Fruit fly (Drosophila melanogaster): Measurements from ENCODE around the gene CLIP-190.
A peak's percentile ranks its signal among the peaks of the same experiment; 100 is the strongest.

CLIP-190 gene

dm6 chr2L:17382318-17382717, 2.2 kb upstream of the CLIP-190 start (continued):
- TF ChIP-seq CG2875 (GFP tag; optimal IDR thresholded peaks at IDR 0.05): peak; percentile 65
- no peak for TF ChIP-seq z (GFP tag; IDR thresholded peaks at IDR 0.05)
- TF ChIP-seq CG31224 (GFP tag; IDR thresholded peaks at IDR 0.05): no peak
- TF ChIP-seq btn (GFP tag; optimal IDR thresholded peaks at IDR 0.05): no peak
- TF ChIP-seq CG10431 (GFP tag; optimal IDR thresholded peaks at IDR 0.05): peak; percentile 50
- TF ChIP-seq sug (tag; optimal IDR thresholded peaks at IDR 0.05): peak; percentile 60
- no peak for TF ChIP-seq Elba2 (GFP tag; optimal IDR thresholded peaks at IDR 0.05)
- no peak for TF ChIP-seq CG5953 (GFP tag; IDR thresholded peaks at IDR 0.05)
- peak; percentile 54 for TF ChIP-seq CG12071 (GFP tag; optimal IDR thresholded peaks at IDR 0.05)
- TF ChIP-seq bowl (GFP tag; IDR thresholded peaks at IDR 0.05): no peak
- peak; percentile 56; the same call in 1 of the 3 replicates for TF ChIP-seq zfh1 (GFP tag; IDR thresholded peaks at IDR 0.05)
- TF ChIP-seq klu (GFP tag; IDR thresholded peaks at IDR 0.05): no peak
- TF ChIP-seq Mad (GFP tag; optimal IDR thresholded peaks at IDR 0.05): peak; percentile 42
- TF ChIP-seq CG7357 (GFP tag; IDR thresholded peaks at IDR 0.05): no peak
- peak; percentile 29 for TF ChIP-seq Deaf1 (tag; optimal IDR thresholded peaks at IDR 0.05)
- peak; percentile 76 for TF ChIP-seq CG7839 (tag; optimal IDR thresholded peaks at IDR 0.05)
- TF ChIP-seq H2.0 (GFP tag; IDR thresholded peaks at IDR 0.05): no peak; the same call in 1 of the 2 replicates
- peak; percentile 85 for TF ChIP-seq CG12391 (tag; optimal IDR thresholded peaks at IDR 0.05)
- TF ChIP-seq Camta (GFP tag; optimal IDR thresholded peaks at IDR 0.05): no peak
- TF ChIP-seq twi (tag; optimal IDR thresholded peaks at IDR 0.05): peak; percentile 97
- peak; percentile 42 for TF ChIP-seq caup (GFP tag; optimal IDR thresholded peaks at IDR 0.05; ENCODE audit: severe bottlenecking)
- no peak for TF ChIP-seq CG10959 (GFP tag; IDR thresholded peaks at IDR 0.05)
- TF ChIP-seq CG6683 (GFP tag; optimal IDR thresholded peaks at IDR 0.05): peak; percentile 47
- peak; percentile 77 for TF ChIP-seq Oli (tag; optimal IDR thresholded peaks at IDR 0.05)
- no peak for TF ChIP-seq NK7.1 (GFP tag; optimal IDR thresholded peaks at IDR 0.05)
- TF ChIP-seq sob (GFP tag; IDR thresholded peaks at IDR 0.05): 0 out of 2 replicates have a peak, but pooled peaks have one; percentile 15
- TF ChIP-seq prd (optimal IDR thresholded peaks at IDR 0.05): no peak
- TF ChIP-seq prd (GFP tag; IDR thresholded peaks at IDR 0.05): peak; percentile 79
- no peak for TF ChIP-seq cas (GFP tag; IDR thresholded peaks at IDR 0.05)
- TF ChIP-seq gce (GFP tag; IDR thresholded peaks at IDR 0.05): no peak
- peak; percentile 44; the same call in 1 of the 2 replicates for TF ChIP-seq CG32767 (GFP tag; IDR thresholded peaks at IDR 0.05)
- peak; percentile 56 for TF ChIP-seq MTF-1 (GFP tag; optimal IDR thresholded peaks at IDR 0.05; ENCODE audit: borderline replicate concordance)
- peak; percentile 25 for TF ChIP-seq CrebB (tag; optimal IDR thresholded peaks at IDR 0.05)
- TF ChIP-seq CG17912 (GFP tag; optimal IDR thresholded peaks at IDR 0.05): peak; percentile 12
- peak; percentile 73 for TF ChIP-seq CG17359 (tag; optimal IDR thresholded peaks at IDR 0.05)
- peak; percentile 51 for TF ChIP-seq CG6854 (GFP tag; optimal IDR thresholded peaks at IDR 0.05)
- peak; percentile 10 for TF ChIP-seq CG3995 (GFP tag; optimal IDR thresholded peaks at IDR 0.05)
- TF ChIP-seq CG10267 (tag; optimal IDR thresholded peaks at IDR 0.05): peak; percentile 66
- no peak for TF ChIP-seq CG3163 (GFP tag; optimal IDR thresholded peaks at IDR 0.05)
- peak in 1 of 2 experiments; percentile 70 for TF ChIP-seq Hr51 (GFP tag; optimal IDR thresholded peaks at IDR 0.05)
- no peak for TF ChIP-seq CG16813 (GFP tag; IDR thresholded peaks at IDR 0.05; ENCODE audit: partially characterized antibody)
- no peak for TF ChIP-seq Nf-YA (GFP tag; IDR thresholded peaks at IDR 0.05)
- peak; percentile 4 for TF ChIP-seq Atf3 (GFP tag; optimal IDR thresholded peaks at IDR 0.05)
- TF ChIP-seq CG33213 (GFP tag; optimal IDR thresholded peaks at IDR 0.05): no peak
- TF ChIP-seq da (GFP tag; optimal IDR thresholded peaks at IDR 0.05): no peak
- TF ChIP-seq sna (GFP tag; IDR thresholded peaks at IDR 0.05; ENCODE audit: partially characterized antibody): no peak
- TF ChIP-seq CG9215 (GFP tag; IDR thresholded peaks at IDR 0.05): peak; percentile 49
- TF ChIP-seq Myb (GFP tag; optimal IDR thresholded peaks at IDR 0.05): peak; percentile 3
- peak; percentile 44 for TF ChIP-seq CG4707 (GFP tag; optimal IDR thresholded peaks at IDR 0.05)
- no peak for TF ChIP-seq pita (GFP tag; optimal IDR thresholded peaks at IDR 0.05)
- TF ChIP-seq D19A (tag; optimal IDR thresholded peaks at IDR 0.05): peak; percentile 81
